Fruit fly (Drosophila melanogaster): ENCODE data around the gene CG13362.

CG13362 gene

dm6 chrX:769639-770124, 18.6 kb upstream of the CG13362 start, which contains the start of gene fz3 (continued):
- TF ChIP-seq CG18619 (GFP tag; optimal IDR thresholded peaks at IDR 0.05) (no peak), Vsx1 (GFP tag; optimal IDR thresholded peaks at IDR 0.05) (no peak), CG15696 (tag; optimal IDR thresholded peaks at IDR 0.05) (no peak), CG3847 (GFP tag; IDR thresholded peaks at IDR 0.05) (no peak), Adf1 (GFP tag; IDR thresholded peaks at IDR 0.05) (no peak), CG2875 (GFP tag; optimal IDR thresholded peaks at IDR 0.05) (no peak), tin (GFP tag; optimal IDR thresholded peaks at IDR 0.05) (no peak), sima (GFP tag; optimal IDR thresholded peaks at IDR 0.05) (no peak), hb (GFP tag; IDR thresholded peaks at IDR 0.05; ENCODE audit: partially characterized antibody) (peak; percentile 75), Atf3 (GFP tag; optimal IDR thresholded peaks at IDR 0.05) (no peak), CG4730 (GFP tag; IDR thresholded peaks at IDR 0.05) (no peak), Ada2b (GFP tag; IDR thresholded peaks at IDR 0.05) (no peak), mirr (GFP tag; optimal IDR thresholded peaks at IDR 0.05) (no peak), Hmx (GFP tag; optimal IDR thresholded peaks at IDR 0.05) (no peak), al (GFP tag; IDR thresholded peaks at IDR 0.05) (no peak), disco-r (GFP tag; optimal IDR thresholded peaks at IDR 0.05) (no peak), CG11085 (GFP tag; IDR thresholded peaks at IDR 0.05) (no peak), CG11560 (tag; IDR thresholded peaks at IDR 0.05) (no peak), CG8281 (tag; optimal IDR thresholded peaks at IDR 0.05) (no peak), dan (GFP tag; IDR thresholded peaks at IDR 0.05) (no peak), NFAT (GFP tag; IDR thresholded peaks at IDR 0.05) (peak; percentile 20; the same call in 1 of the 2 replicates), Nf-YB (GFP tag; optimal IDR thresholded peaks at IDR 0.05) (peak; percentile 1), CG13287 (GFP tag; IDR thresholded peaks at IDR 0.05; ENCODE audit: partially characterized antibody) (peak; percentile 93), CG11504 (tag; optimal IDR thresholded peaks at IDR 0.05) (peak; percentile 27), CG10267 (tag; optimal IDR thresholded peaks at IDR 0.05) (peak; percentile 36), Sry-β (GFP tag; optimal IDR thresholded peaks at IDR 0.05) (peak; percentile 9), fd102C (GFP tag; optimal IDR thresholded peaks at IDR 0.05) (no peak), CG6175 (GFP tag; IDR thresholded peaks at IDR 0.05) (no peak), dpn (GFP tag; optimal IDR thresholded peaks at IDR 0.05) (no peak), CG17612 (GFP tag; IDR thresholded peaks at IDR 0.05) (no peak), exex (tag; optimal IDR thresholded peaks at IDR 0.05) (peak; percentile 10), CG17802 (tag; optimal IDR thresholded peaks at IDR 0.05) (no peak), Hr39 (optimal IDR thresholded peaks at IDR 0.05) (no peak), her (GFP tag; optimal IDR thresholded peaks at IDR 0.05) (no peak), CG6854 (GFP tag; optimal IDR thresholded peaks at IDR 0.05) (no peak), schlank (tag; optimal IDR thresholded peaks at IDR 0.05) (no peak), CG17328 (GFP tag; IDR thresholded peaks at IDR 0.05) (no peak), CG9876 (GFP tag; optimal IDR thresholded peaks at IDR 0.05) (no peak), CG8765 (GFP tag; IDR thresholded peaks at IDR 0.05) (no peak), pnt (GFP tag; optimal IDR thresholded peaks at IDR 0.05) (no peak), ftz-f1 (GFP tag; optimal IDR thresholded peaks at IDR 0.05) (no peak), CG4617 (GFP tag; optimal IDR thresholded peaks at IDR 0.05; ENCODE audit: borderline replicate concordance) (no peak), CG6254 (GFP tag; optimal IDR thresholded peaks at IDR 0.05) (no peak), CG34224 (GFP tag; IDR thresholded peaks at IDR 0.05; ENCODE audit: partially characterized antibody) (peak; percentile 90), CG10959 (GFP tag; IDR thresholded peaks at IDR 0.05) (no peak), ase (GFP tag; IDR thresholded peaks at IDR 0.05) (no peak), CG1233 (GFP tag; optimal IDR thresholded peaks at IDR 0.05) (no peak), ro (GFP tag; IDR thresholded peaks at IDR 0.05) (no peak), dmrt99B (tag; optimal IDR thresholded peaks at IDR 0.05) (no peak), CG7963 (GFP tag; IDR thresholded peaks at IDR 0.05; ENCODE audit: partially characterized antibody) (peak; percentile 82), CG17912 (GFP tag; optimal IDR thresholded peaks at IDR 0.05) (no peak), ems (GFP tag; optimal IDR thresholded peaks at IDR 0.05) (no peak)
